Fruit fly (Drosophila melanogaster): ENCODE measurements around the gene cas.
A peak's percentile ranks its signal among the peaks of the same experiment; 100 is the strongest.

The cas gene

DNA sequence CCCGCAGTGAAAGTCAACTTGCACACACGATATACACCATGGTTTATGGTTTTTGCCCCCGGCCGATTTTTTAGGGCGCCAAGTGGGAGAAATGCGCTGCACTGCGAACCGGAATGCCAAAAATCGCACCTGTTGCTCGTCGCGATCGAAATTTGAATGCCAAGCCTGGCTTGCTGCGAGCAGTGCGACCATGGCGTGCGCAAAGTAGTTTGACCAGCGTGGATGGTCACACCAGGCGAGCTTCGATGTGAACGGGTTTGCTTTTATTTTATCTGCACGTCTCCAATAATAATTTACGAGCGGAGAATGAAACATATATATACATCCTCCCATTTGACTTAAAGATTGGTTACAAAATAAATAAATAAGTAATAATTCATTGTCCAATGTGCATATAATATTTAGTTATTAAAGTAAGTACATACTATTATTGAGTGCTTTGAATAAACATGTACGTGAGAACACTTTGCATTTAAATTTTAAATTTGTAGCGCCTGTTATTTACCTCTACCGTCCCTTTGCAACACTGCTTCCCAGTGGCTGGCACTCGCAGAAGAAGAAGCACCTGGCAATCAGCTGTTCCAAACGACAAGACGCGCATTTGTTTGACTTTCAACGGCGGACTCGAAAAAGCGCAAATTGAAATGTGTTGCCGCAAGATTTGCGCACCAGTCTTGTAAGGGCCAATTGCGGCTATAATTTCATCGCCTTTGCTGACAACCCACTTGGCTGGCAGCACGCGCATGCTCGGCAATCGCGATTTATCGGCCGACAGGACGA, 31.1 kb downstream of the cas start, which contains the start of the genes Rab23 and plx (continued):
- no peak for TF ChIP-seq sqz (GFP tag; optimal IDR thresholded peaks at IDR 0.05)
- no peak for TF ChIP-seq CG18011 (GFP tag; optimal IDR thresholded peaks at IDR 0.05)
- TF ChIP-seq CG14965 (GFP tag; optimal IDR thresholded peaks at IDR 0.05; ENCODE audit: borderline replicate concordance), result no peak
- no peak for TF ChIP-seq Gsc (GFP tag; IDR thresholded peaks at IDR 0.05)
- no peak for TF ChIP-seq Usf (GFP tag; optimal IDR thresholded peaks at IDR 0.05)
- no peak for TF ChIP-seq CG4404 (GFP tag; IDR thresholded peaks at IDR 0.05)
- TF ChIP-seq Fer3 (tag; optimal IDR thresholded peaks at IDR 0.05), result no peak
- TF ChIP-seq chn (GFP tag; optimal IDR thresholded peaks at IDR 0.05), result peak; percentile 32
- no peak for TF ChIP-seq Aef1 (GFP tag; IDR thresholded peaks at IDR 0.05)
- peak; percentile 32 for TF ChIP-seq Hsf (GFP tag; optimal IDR thresholded peaks at IDR 0.05)
- no peak for TF ChIP-seq CG11093 (GFP tag; IDR thresholded peaks at IDR 0.05)
- TF ChIP-seq NFAT (GFP tag; IDR thresholded peaks at IDR 0.05), result 0 out of 2 replicates have a peak, but pooled peaks have one; percentile 2
- peak; percentile 27; the same call in 1 of the 2 replicates for TF ChIP-seq E2f1 (GFP tag; IDR thresholded peaks at IDR 0.05)
- no peak for TF ChIP-seq CG4360 (GFP tag; IDR thresholded peaks at IDR 0.05)
- TF ChIP-seq CG8765 (GFP tag; IDR thresholded peaks at IDR 0.05), result no peak
- TF ChIP-seq sim (GFP tag; IDR thresholded peaks at IDR 0.05), result no peak
- no peak for TF ChIP-seq Fer2 (tag; optimal IDR thresholded peaks at IDR 0.05)
- TF ChIP-seq CG1233 (GFP tag; optimal IDR thresholded peaks at IDR 0.05), result peak; percentile 18
- TF ChIP-seq grau (tag; optimal IDR thresholded peaks at IDR 0.05), result no peak
- 0 out of 2 replicates have a peak, but pooled peaks have one; percentile 21 for TF ChIP-seq CG11085 (GFP tag; IDR thresholded peaks at IDR 0.05)
- peak; percentile 96 to 99 for TF ChIP-seq crp (GFP tag; optimal IDR thresholded peaks at IDR 0.05)
- TF ChIP-seq CG2120 (GFP tag; optimal IDR thresholded peaks at IDR 0.05), result peak; percentile 60
- no peak for TF ChIP-seq CG16779 (GFP tag; IDR thresholded peaks at IDR 0.05)
- peak; percentile 55 for TF ChIP-seq BEAF-32 (GFP tag; optimal IDR thresholded peaks at IDR 0.05)
- no peak; the same call in 1 of the 2 replicates for TF ChIP-seq Atf6 (GFP tag; IDR thresholded peaks at IDR 0.05)
- TF ChIP-seq usp (GFP tag; optimal IDR thresholded peaks at IDR 0.05), result no peak
- no peak for TF ChIP-seq dati (GFP tag; IDR thresholded peaks at IDR 0.05)
- no peak for TF ChIP-seq CG17829 (tag; optimal IDR thresholded peaks at IDR 0.05)
- no peak for TF ChIP-seq CG4424 (GFP tag; optimal IDR thresholded peaks at IDR 0.05)
- no peak for TF ChIP-seq Six4 (GFP tag; optimal IDR thresholded peaks at IDR 0.05)
- no peak for TF ChIP-seq CG10654 (GFP tag; optimal IDR thresholded peaks at IDR 0.05)
- TF ChIP-seq CG18619 (GFP tag; optimal IDR thresholded peaks at IDR 0.05), result peak; percentile 27
- TF ChIP-seq az2 (GFP tag; optimal IDR thresholded peaks at IDR 0.05), result no peak
- peak; percentile 33 for TF ChIP-seq CG11504 (tag; optimal IDR thresholded peaks at IDR 0.05)
- no peak; the same call in 2 of the 3 replicates for TF ChIP-seq CG11456 (GFP tag; IDR thresholded peaks at IDR 0.05)
- no peak for TF ChIP-seq sc (optimal IDR thresholded peaks at IDR 0.05)
- no peak for TF ChIP-seq sc (GFP tag; optimal IDR thresholded peaks at IDR 0.05)
- TF ChIP-seq HLH3B (GFP tag; IDR thresholded peaks at IDR 0.05), result no peak
- peak; percentile 33; the same call in 1 of the 2 replicates for TF ChIP-seq Bgb (GFP tag; IDR thresholded peaks at IDR 0.05; ENCODE audit: partially characterized antibody)

DNA sequence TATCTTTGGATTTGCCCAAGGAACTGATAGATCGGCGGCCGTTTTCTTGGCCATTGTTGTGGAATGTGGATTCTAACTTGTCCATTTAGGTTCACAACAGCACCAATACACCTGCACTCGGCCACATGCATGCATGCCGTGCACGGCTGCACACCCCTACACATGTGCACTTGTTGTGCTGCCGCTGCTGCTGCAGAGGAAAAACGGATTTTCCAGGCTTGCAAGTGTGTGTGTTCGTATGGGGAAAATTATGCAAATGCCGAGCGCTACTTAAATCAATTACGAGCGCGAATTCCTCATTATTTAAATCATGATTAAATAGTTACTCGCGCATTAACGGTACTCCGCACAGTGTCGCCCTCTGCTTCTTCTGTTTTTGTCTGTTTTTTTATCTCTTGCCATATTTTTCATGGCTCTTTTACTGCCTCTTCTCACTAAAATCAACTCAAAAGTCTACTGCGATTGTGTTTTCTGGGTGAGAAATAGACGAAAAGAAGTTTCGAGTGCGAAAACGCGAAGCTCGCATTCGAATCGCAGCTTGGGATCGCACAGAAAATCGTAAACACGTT, 32.0 kb downstream of the cas start:
- TF ChIP-seq vvl (GFP tag; IDR thresholded peaks at IDR 0.05), result peak; percentile 8; the same call in 1 of the 2 replicates
- TF ChIP-seq CG17385 (GFP tag; optimal IDR thresholded peaks at IDR 0.05), result no peak
- TF ChIP-seq Ets65A (GFP tag), result peak; percentile 48
- TF ChIP-seq salm (tag; optimal IDR thresholded peaks at IDR 0.05), result no peak
- peak; percentile 55 for TF ChIP-seq sens (GFP tag)
- 0 out of 3 replicates have a peak, but pooled peaks have one; percentile 33 for TF ChIP-seq CG34224 (GFP tag; IDR thresholded peaks at IDR 0.05; ENCODE audit: partially characterized antibody)
- peak; percentile 30; the same call in 1 of the 2 replicates for TF ChIP-seq rib (GFP tag; IDR thresholded peaks at IDR 0.05)
- TF ChIP-seq CG15479 (GFP tag; optimal IDR thresholded peaks at IDR 0.05), result peak; percentile 76
- peak; percentile 79 for TF ChIP-seq CTCF (GFP tag; optimal IDR thresholded peaks at IDR 0.05)
- peak in 1 of 2 experiments; percentile 25 for TF ChIP-seq insv (GFP tag; optimal IDR thresholded peaks at IDR 0.05)
- peak; percentile 85 for TF ChIP-seq cg (GFP tag; optimal IDR thresholded peaks at IDR 0.05)

All from whole organism, embryonic.